Worm (Caenorhabditis elegans) whole organism, L1 larva: ENCODE measurements around the gene R10D12.6.

Source experiments
- ama-1 ChIP-seq: fragments of 150-350 bp; optimal IDR thresholded peaks from 2 replicates; lab custom pipeline; 2014
- ets-5 ChIP-seq: fragments of 200-800 bp; sonication (Bioruptor generic); IDR thresholded peaks from 2 replicates; pipeline ENCODE4 v1.3.6; 2022; ENCODE audit warnings: missing genetic modification characterization, missing compliant biosample characterization
- fkh-10 ChIP-seq: sonication (generic microtip); optimal IDR thresholded peaks from 2 replicates; lab custom pipeline; 2017; ENCODE audit warnings: missing biosample characterization, missing genetic modification reagents, missing genetic modification characterization
- fkh-8 ChIP-seq: sonication (generic microtip); optimal IDR thresholded peaks from 2 replicates; lab custom pipeline; 2016; ENCODE audit warnings: mild to moderate bottlenecking, missing genetic modification characterization, missing compliant biosample characterization
- lsy-2 ChIP-seq, 2 experiments: fragments of 150-350 bp; optimal IDR thresholded peaks; 2 replicates each; lab custom pipeline; 2014; ENCODE audit warnings: missing biosample characterization in 2 of 2, missing genetic modification characterization in 2 of 2
- nhr-76 ChIP-seq: sonication (generic microtip); optimal IDR thresholded peaks from 2 replicates; lab custom pipeline; 2017; ENCODE audit warnings: missing biosample characterization, missing genetic modification characterization
- nhr-85 ChIP-seq: sonication (generic microtip); peaks from one replicate; lab custom pipeline; 2016; ENCODE audit warnings: missing genetic modification characterization, inconsistent platforms, missing compliant biosample characterization
- skn-1 ChIP-seq: fragments of 150-350 bp; optimal IDR thresholded peaks from 2 replicates; lab custom pipeline; 2014; ENCODE audit warnings: missing biosample characterization, missing genetic modification characterization
- snpc-4 ChIP-seq: fragments of 150-350 bp; optimal IDR thresholded peaks from 2 replicates; lab custom pipeline; 2014; ENCODE audit warnings: missing biosample characterization, missing genetic modification characterization
- zag-1 ChIP-seq: fragments of 150-350 bp; optimal IDR thresholded peaks from 2 replicates; lab custom pipeline; 2014; ENCODE audit warnings: missing biosample characterization, missing genetic modification characterization
- ztf-11 ChIP-seq, 2 experiments: sonication (generic microtip); optimal IDR thresholded peaks; 2 replicates each; lab custom pipeline; 2016 to 2017; ENCODE audit warnings: missing genetic modification characterization in 2 of 2, missing biosample characterization in 1 of 2, missing compliant biosample characterization in 1 of 2

DNA sequence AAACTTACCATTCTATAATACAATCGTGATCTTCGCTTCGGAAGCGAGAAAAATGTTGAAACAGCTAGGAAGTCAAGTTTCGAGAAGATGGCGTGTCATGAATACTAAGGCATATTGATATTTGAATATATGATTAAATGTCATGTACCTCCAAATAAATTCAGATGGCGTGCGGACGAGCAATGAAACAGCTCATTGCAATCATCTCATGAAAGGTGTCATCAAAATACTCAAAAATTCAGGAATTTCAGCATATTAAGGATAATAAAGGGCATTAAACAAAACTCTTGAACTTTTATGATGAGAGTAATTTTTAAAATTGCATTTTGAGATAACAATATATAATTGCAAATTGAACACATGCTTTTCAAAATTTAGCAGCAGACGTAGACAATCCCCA lies 33.7 kb upstream of the R10D12.6 start, which contains the start of gene gcy-32:
- TF ChIP-seq nhr-85 (tag; lab: Kevin White, UChicago) (no peak), ama-1 (lab: Kevin White, UChicago) (no peak), fkh-8 (tag; lab: Kevin White, UChicago) (no peak), nhr-76 (tag; lab: Kevin White, UChicago) (no peak), snpc-4 (tag; lab: Kevin White, UChicago) (no peak), zag-1 (no peak), skn-1 (tag; lab: Kevin White, UChicago) (no peak), fkh-10 (GFP tag; lab: Kevin White, UChicago) (no peak), ztf-11 (tag; optimal IDR thresholded peaks at IDR 0.05; lab: Kevin White, UChicago) (no peak), lsy-2 (tag; optimal IDR thresholded peaks at IDR 0.05; lab: Kevin White, UChicago) (no peak), ets-5 (GFP tag; lab: Robert Waterston, UW) (no peak)
